Fruit fly (Drosophila melanogaster) whole organism, adult: ENCODE results near the gene CG1703.
A peak's percentile ranks its signal among the peaks of the same experiment; 100 is the strongest.

Source experiments
- CG11617 ChIP-seq: fragments of 200-800 bp; sonication (Bioruptor generic); optimal IDR thresholded peaks from 2 replicates; lab custom pipeline; 2017; ENCODE audit warnings: mild to moderate bottlenecking, missing biosample characterization, missing genetic modification reagents, missing genetic modification characterization
- CG12768 ChIP-seq: fragments of 200-800 bp; sonication (Bioruptor generic); optimal IDR thresholded peaks from 2 replicates; lab custom pipeline; 2017; ENCODE audit warnings: missing biosample characterization, missing genetic modification characterization, mild to moderate bottlenecking, moderate library complexity, missing genetic modification reagents
- CG14711 ChIP-seq: fragments of 200-800 bp; sonication (Bioruptor generic); optimal IDR thresholded peaks from 2 replicates; lab custom pipeline; 2018; ENCODE audit warnings: missing biosample characterization, mild to moderate bottlenecking, missing genetic modification characterization, moderate library complexity
- CG1620 ChIP-seq: fragments of 200-800 bp; sonication (Bioruptor generic); optimal IDR thresholded peaks from 2 replicates; lab custom pipeline; 2016; ENCODE audit warnings: missing biosample characterization, missing genetic modification characterization
- CG33017 ChIP-seq: fragments of 200-800 bp; sonication (Bioruptor generic); optimal IDR thresholded peaks from 2 replicates; lab custom pipeline; 2018; ENCODE audit warnings: missing biosample characterization, mild to moderate bottlenecking, missing genetic modification characterization, moderate library complexity
- CG5204 ChIP-seq: fragments of 200-800 bp; sonication (Bioruptor generic); optimal IDR thresholded peaks from 2 replicates; lab custom pipeline; 2016; ENCODE audit warnings: missing biosample characterization, missing genetic modification characterization
- CG7045 ChIP-seq: fragments of 200-800 bp; sonication (Bioruptor generic); optimal IDR thresholded peaks from 2 replicates; lab custom pipeline; 2017; ENCODE audit warnings: missing biosample characterization, mild to moderate bottlenecking, missing genetic modification characterization
- CG7101 ChIP-seq: fragments of 200-800 bp; sonication (Bioruptor generic); optimal IDR thresholded peaks from 2 replicates; lab custom pipeline; 2018; ENCODE audit warnings: missing biosample characterization, mild to moderate bottlenecking, missing genetic modification characterization, moderate library complexity
- Clk ChIP-seq: fragments of 200-800 bp; sonication (Bioruptor generic); optimal IDR thresholded peaks from 2 replicates; lab custom pipeline; 2017; ENCODE audit warnings: missing biosample characterization, missing genetic modification characterization
- Crg-1 ChIP-seq: fragments of 200-800 bp; sonication (Bioruptor generic); optimal IDR thresholded peaks from 2 replicates; lab custom pipeline; 2016; ENCODE audit warnings: missing biosample characterization, missing genetic modification characterization
- Hr96 ChIP-seq: fragments of 200-800 bp; sonication (Bioruptor generic); optimal IDR thresholded peaks from 2 replicates; lab custom pipeline; 2016; ENCODE audit warnings: missing biosample characterization, missing genetic modification characterization
- Mnt ChIP-seq: fragments of 200-800 bp; sonication (Bioruptor generic); optimal IDR thresholded peaks from 2 replicates; lab custom pipeline; 2016; ENCODE audit warnings: missing biosample characterization, mild to moderate bottlenecking, missing genetic modification characterization
- bab1 ChIP-seq: fragments of 200-800 bp; sonication (Bioruptor generic); optimal IDR thresholded peaks from 3 replicates; lab custom pipeline; 2019; ENCODE audit warnings: missing biosample characterization, mild to moderate bottlenecking, missing genetic modification characterization, moderate library complexity
- cic ChIP-seq: fragments of 200-800 bp; sonication (Bioruptor generic); optimal IDR thresholded peaks from 2 replicates; lab custom pipeline; 2017; ENCODE audit warnings: missing biosample characterization, mild to moderate bottlenecking, missing genetic modification characterization, moderate library complexity
- cnc ChIP-seq, 2 experiments: fragments of >200 bp; optimal IDR thresholded peaks; 2 replicates each; lab custom pipeline; 2017
- kay ChIP-seq: fragments of 200-800 bp; sonication (Bioruptor generic); peaks from one replicate; lab custom pipeline; 2016; ENCODE audit warnings: missing biosample characterization, missing genetic modification characterization, borderline replicate concordance
- ovo ChIP-seq: fragments of 200-800 bp; sonication (Bioruptor generic); optimal IDR thresholded peaks from 2 replicates; lab custom pipeline; 2016; ENCODE audit warnings: missing biosample characterization, missing genetic modification characterization
- pad ChIP-seq: fragments of 200-800 bp; sonication (Bioruptor generic); optimal IDR thresholded peaks from 3 replicates; lab custom pipeline; 2017; ENCODE audit warnings: missing biosample characterization, missing genetic modification characterization, mild to moderate bottlenecking, moderate library complexity, missing genetic modification reagents
- tj ChIP-seq: fragments of 200-800 bp; sonication (Bioruptor generic); optimal IDR thresholded peaks from 3 replicates; lab custom pipeline; 2017; ENCODE audit warnings: missing biosample characterization, mild to moderate bottlenecking, missing genetic modification characterization, moderate library complexity
- toe ChIP-seq: fragments of 200-800 bp; sonication (Bioruptor generic); optimal IDR thresholded peaks from 2 replicates; lab custom pipeline; 2016; ENCODE audit warnings: missing biosample characterization, missing genetic modification characterization

The CG1703 gene

DNA sequence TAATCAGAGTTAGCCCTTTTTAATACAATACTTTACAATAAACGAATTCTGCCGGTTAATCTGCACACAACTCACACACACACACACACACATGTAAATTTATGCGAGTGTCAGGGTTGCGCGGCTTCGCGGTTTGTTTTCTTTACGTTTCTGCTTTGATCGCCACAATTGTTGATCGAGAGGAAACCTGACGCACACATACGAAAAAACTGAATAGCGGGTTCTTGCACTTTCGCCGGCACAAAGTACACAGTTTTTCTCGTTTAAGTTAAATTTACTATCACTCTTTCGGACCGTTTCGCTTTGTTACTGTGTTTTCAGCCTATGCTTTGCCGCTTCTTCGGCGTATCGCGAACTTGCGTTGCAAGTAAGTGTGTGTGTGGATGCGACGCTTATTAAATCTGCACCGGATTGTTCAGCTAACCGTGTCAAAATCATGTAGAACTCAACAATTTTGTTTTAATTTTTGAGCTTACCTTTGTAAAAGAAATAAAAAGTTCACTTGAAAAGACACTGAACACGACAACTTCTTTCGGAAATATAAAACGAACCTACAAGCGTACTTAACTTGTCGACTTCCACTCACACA lies 577 bp upstream of the CG1703 start:
- TF ChIP-seq CG11617 (GFP tag; lab: Kevin White, UChicago) (no peak), kay (GFP tag; lab: Kevin White, UChicago) (no peak), CG14711 (tag; lab: Kevin White, UChicago) (peak; percentile 94), Mnt (GFP tag; lab: Kevin White, UChicago) (no peak), tj (GFP tag; lab: Kevin White, UChicago) (peak; percentile 86), cic (peak; percentile 31), CG1620 (GFP tag; lab: Kevin White, UChicago) (no peak), CG7101 (no peak), CG7045 (GFP tag; lab: Kevin White, UChicago) (no peak), pad (GFP tag; lab: Kevin White, UChicago) (no peak), CG12768 (no peak), CG33017 (tag; lab: Kevin White, UChicago) (no peak), Hr96 (GFP tag; lab: Kevin White, UChicago) (no peak), ovo (GFP tag; lab: Kevin White, UChicago) (no peak), Crg-1 (GFP tag; lab: Kevin White, UChicago) (no peak), bab1 (GFP tag; lab: Kevin White, UChicago) (no peak), toe (GFP tag; lab: Kevin White, UChicago) (no peak)

- TF ChIP-seq Mnt (GFP tag; lab: Kevin White, UChicago) (peak; percentile 17), bab1 (GFP tag; lab: Kevin White, UChicago) (peak; percentile 18), cic (no peak), cnc (optimal IDR thresholded peaks at IDR 0.05; lab: Kevin White, UChicago) (no peak), CG1620 (GFP tag; lab: Kevin White, UChicago) (no peak), tj (GFP tag; lab: Kevin White, UChicago) (peak; percentile 84)
Measured at dm6 chrX:11615652-11616495, 4.1 kb downstream of the CG1703 start, which contains the start of the genes RPA3 and Met. TSS of gene RPA3 (minus strand) at chrX:11615840. TSS of gene Met (plus strand) at chrX:11616124.

DNA sequence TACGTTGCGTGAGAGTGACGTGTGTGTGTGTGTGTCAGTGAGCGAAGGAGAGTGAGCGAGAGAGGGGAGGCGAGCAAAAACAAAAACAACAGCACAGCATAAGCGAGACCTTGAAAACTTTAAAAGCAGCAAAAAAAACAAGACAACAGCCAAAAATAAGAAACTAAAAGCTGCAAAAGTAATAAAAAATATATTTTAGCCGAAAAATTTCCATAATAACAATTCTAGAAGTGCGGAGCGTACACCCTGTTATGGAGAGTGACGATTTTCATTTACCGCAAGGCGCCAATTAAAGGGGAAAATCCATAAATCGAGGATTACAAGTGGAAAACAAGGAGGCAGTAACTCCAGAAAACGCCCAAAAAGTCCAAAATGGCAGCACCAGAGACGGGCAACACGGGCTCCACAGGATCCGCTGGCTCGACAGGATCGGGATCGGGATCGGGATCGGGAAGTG lies 4.8 kb downstream of the CG1703 start:
- TF ChIP-seq CG12768 (no peak), pad (GFP tag; lab: Kevin White, UChicago) (peak; percentile 54)

DNA sequence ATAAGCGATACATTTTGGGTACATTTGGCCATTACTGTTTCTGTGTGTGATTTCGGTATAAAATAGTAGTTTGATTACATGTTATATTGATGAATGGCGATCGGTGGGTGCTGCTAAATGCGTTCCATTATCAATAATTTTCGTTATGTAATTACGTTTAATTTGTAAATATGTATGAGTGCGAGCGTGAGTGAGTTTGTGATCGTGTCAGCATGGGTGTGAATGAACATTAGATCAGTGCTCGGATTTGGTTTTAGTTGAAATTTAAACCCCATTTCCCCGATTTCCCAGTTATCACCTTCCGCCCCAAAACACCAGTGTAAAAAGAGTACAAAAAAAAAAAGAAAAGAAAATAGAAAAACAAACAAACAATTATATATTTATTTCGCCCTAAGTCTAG lies 7.9 kb downstream of the CG1703 start:
- no peak for TF ChIP-seq cnc (optimal IDR thresholded peaks at IDR 0.05; lab: Kevin White, UChicago)
- TF ChIP-seq cic, result peak; percentile 60

dm6 chrX:11620527-11620926 lies 8.8 kb downstream of the CG1703 start:
- no peak for TF ChIP-seq CG7045 (GFP tag; lab: Kevin White, UChicago)
- no peak for TF ChIP-seq kay (GFP tag; lab: Kevin White, UChicago)
- TF ChIP-seq cic, result peak; percentile 31
- TF ChIP-seq CG5204 (GFP tag; lab: Kevin White, UChicago), result no peak

dm6 chrX:11621315-11621865 lies 9.7 kb downstream of the CG1703 start:
- TF ChIP-seq ovo (GFP tag; lab: Kevin White, UChicago), result no peak
- no peak for TF ChIP-seq tj (GFP tag; lab: Kevin White, UChicago)
- TF ChIP-seq bab1 (GFP tag; lab: Kevin White, UChicago), result no peak
- TF ChIP-seq CG12768, result no peak
- no peak for TF ChIP-seq cnc (optimal IDR thresholded peaks at IDR 0.05; lab: Kevin White, UChicago)
- TF ChIP-seq pad (GFP tag; lab: Kevin White, UChicago), result peak; percentile 56
- TF ChIP-seq CG14711 (tag; lab: Kevin White, UChicago), result no peak
- no peak for TF ChIP-seq Hr96 (GFP tag; lab: Kevin White, UChicago)
- no peak for TF ChIP-seq CG1620 (GFP tag; lab: Kevin White, UChicago)
- no peak for TF ChIP-seq Clk (GFP tag; lab: Kevin White, UChicago)
- TF ChIP-seq CG11617 (GFP tag; lab: Kevin White, UChicago), result no peak
- no peak for TF ChIP-seq cic
- peak; percentile 84 for TF ChIP-seq kay (GFP tag; lab: Kevin White, UChicago)
- TF ChIP-seq toe (GFP tag; lab: Kevin White, UChicago), result no peak
